Worm (Caenorhabditis elegans): Measurements from ENCODE around the gene dab-1.

ce11 chrII:8225914-8226313, 3.7 kb downstream of the dab-1 start:
- TF ChIP-seq mab-5 (tag; optimal IDR thresholded peaks at IDR 0.05) = no peak
- no peak for TF ChIP-seq unc-62 (GFP tag; optimal IDR thresholded peaks at IDR 0.05)
- TF ChIP-seq aly-2 (tag; optimal IDR thresholded peaks at IDR 0.05) = no peak
- no peak for TF ChIP-seq mbf-1 (tag; optimal IDR thresholded peaks at IDR 0.05)
- TF ChIP-seq crh-2 (tag; optimal IDR thresholded peaks at IDR 0.05) = no peak
- TF ChIP-seq skn-1 (tag; optimal IDR thresholded peaks at IDR 0.05) = no peak
- no peak for TF ChIP-seq nhr-11 (tag; optimal IDR thresholded peaks at IDR 0.05)
- TF ChIP-seq unc-39 (tag; optimal IDR thresholded peaks at IDR 0.05) = no peak
- TF ChIP-seq lin-11 (tag; optimal IDR thresholded peaks at IDR 0.05) = no peak

Data from whole organism, L2 larva.